Worm (Caenorhabditis elegans) whole organism, late embryonic: ENCODE results near the gene Y11D7A.5.
"Not testable (repeated sequence)": the region's sequence is repeated elsewhere in the genome, so short reads cannot be mapped to it uniquely, and the experiment has no call there.

Experiments
- ama-1 ChIP-seq: fragments of 150-350 bp; optimal IDR thresholded peaks from 2 replicates; lab custom pipeline; 2014
- ceh-30 ChIP-seq: fragments of 150-350 bp; optimal IDR thresholded peaks from 2 replicates; lab custom pipeline; 2014; ENCODE audit warnings: missing biosample characterization, missing genetic modification characterization
- dmd-4 ChIP-seq: sonication (generic microtip); optimal IDR thresholded peaks from 2 replicates; lab custom pipeline; 2016; ENCODE audit warnings: borderline replicate concordance, missing genetic modification characterization, missing compliant biosample characterization
- fkh-6 ChIP-seq: sonication (generic microtip); optimal IDR thresholded peaks from 2 replicates; lab custom pipeline; 2016; ENCODE audit warnings: missing genetic modification characterization, missing compliant biosample characterization
- hlh-30 ChIP-seq: sonication (generic microtip); optimal IDR thresholded peaks from 2 replicates; lab custom pipeline; 2017; ENCODE audit warnings: antibody characterized with exemption, missing genetic modification characterization, missing compliant biosample characterization; ENCODE audit not compliant: insufficient read depth
- syd-9 ChIP-seq: sonication (generic microtip); optimal IDR thresholded peaks from 2 replicates; lab custom pipeline; 2016; ENCODE audit warnings: mild to moderate bottlenecking, missing genetic modification characterization, moderate library complexity, missing compliant biosample characterization

DNA sequence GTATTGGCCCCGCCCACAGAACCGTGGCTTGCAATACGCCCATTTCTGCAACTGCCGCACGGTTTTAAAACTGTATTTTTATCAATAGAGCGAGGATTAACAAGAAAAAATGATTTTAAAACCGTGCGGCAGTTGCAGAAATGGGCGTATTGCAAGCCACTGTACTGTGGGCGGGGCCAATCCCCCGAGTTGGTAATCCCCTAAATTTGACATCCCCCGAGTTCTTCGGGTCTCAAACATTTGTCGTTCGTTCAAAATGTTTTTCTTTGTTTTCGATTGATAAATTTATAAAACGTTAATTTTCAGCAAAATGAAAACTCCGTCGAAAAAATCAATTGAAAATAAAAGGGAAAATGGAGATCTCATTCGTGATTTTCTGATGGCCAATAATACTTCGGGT is 3.9 kb upstream of the Y11D7A.5 start, which contains the start of gene Y11D7A.7:
- not testable (repeated sequence) for TF ChIP-seq ama-1 (lab: Kevin White, UChicago); dmd-4 (tag; lab: Kevin White, UChicago); fkh-6 (tag; lab: Kevin White, UChicago); ceh-30 (tag; lab: Kevin White, UChicago); syd-9 (tag; lab: Kevin White, UChicago); hlh-30 (tag; lab: Kevin White, UChicago)
